Worm (Caenorhabditis elegans) whole organism, late embryonic: ENCODE data around the gene ugt-66.

Experiments used
- F13H6.1 ChIP-seq: sonication (generic microtip); optimal IDR thresholded peaks from 2 replicates; lab custom pipeline; 2016; ENCODE audit warnings: missing genetic modification characterization, missing compliant biosample characterization
- K09A11.1 ChIP-seq: sonication (generic microtip); optimal IDR thresholded peaks from 2 replicates; lab custom pipeline; 2017; ENCODE audit warnings: antibody characterized with exemption, mild to moderate bottlenecking, missing genetic modification characterization, missing compliant biosample characterization; ENCODE audit not compliant: insufficient read depth
- ceh-19 ChIP-seq: fragments of 200-800 bp; sonication (Bioruptor generic); optimal IDR thresholded peaks from 2 replicates; lab custom pipeline; 2018; ENCODE audit warnings: mild to moderate bottlenecking, missing genetic modification characterization, missing compliant biosample characterization
- ceh-48 ChIP-seq: sonication (generic microtip); optimal IDR thresholded peaks from 2 replicates; lab custom pipeline; 2016; ENCODE audit warnings: missing genetic modification characterization, inconsistent platforms, missing compliant biosample characterization
- ceh-9 ChIP-seq: sonication (generic microtip); optimal IDR thresholded peaks from 2 replicates; lab custom pipeline; 2016; ENCODE audit warnings: mild to moderate bottlenecking, missing genetic modification characterization, inconsistent platforms, missing compliant biosample characterization
- elt-2 ChIP-seq: sonication (generic microtip); optimal IDR thresholded peaks from 2 replicates; lab custom pipeline; 2016; ENCODE audit warnings: missing genetic modification reagents, missing genetic modification characterization, missing compliant biosample characterization
- elt-4 ChIP-seq: sonication (generic microtip); optimal IDR thresholded peaks from 2 replicates; lab custom pipeline; 2016; ENCODE audit warnings: missing genetic modification characterization, missing compliant biosample characterization
- fax-1 ChIP-seq: sonication (generic microtip); optimal IDR thresholded peaks from 2 replicates; lab custom pipeline; 2016; ENCODE audit warnings: missing genotype, missing genetic modification characterization, missing compliant biosample characterization
- hlh-30 ChIP-seq: sonication (generic microtip); optimal IDR thresholded peaks from 2 replicates; lab custom pipeline; 2017; ENCODE audit warnings: antibody characterized with exemption, missing genetic modification characterization, missing compliant biosample characterization; ENCODE audit not compliant: insufficient read depth
- nhr-11 ChIP-seq: fragments of 150-350 bp; optimal IDR thresholded peaks from 2 replicates; lab custom pipeline; 2014; ENCODE audit warnings: missing biosample characterization, missing genetic modification characterization
- tbx-2 ChIP-seq: sonication (generic microtip); optimal IDR thresholded peaks from 2 replicates; lab custom pipeline; 2016; ENCODE audit warnings: missing genetic modification characterization, missing compliant biosample characterization
- unc-86 ChIP-seq: sonication (generic microtip); optimal IDR thresholded peaks from 2 replicates; lab custom pipeline; 2016; ENCODE audit warnings: missing genetic modification characterization, missing compliant biosample characterization

- no peak for TF ChIP-seq ceh-48 (tag; lab: Kevin White, UChicago)
- TF ChIP-seq K09A11.1 (tag; lab: Kevin White, UChicago) = no peak
- TF ChIP-seq ceh-19 (GFP tag; lab: Kevin White, UChicago) = no peak
- no peak for TF ChIP-seq tbx-2 (tag; lab: Kevin White, UChicago)
- no peak for TF ChIP-seq nhr-11
- no peak for TF ChIP-seq elt-4 (tag; lab: Kevin White, UChicago)
- TF ChIP-seq hlh-30 = no peak
- TF ChIP-seq ceh-9 (tag; lab: Kevin White, UChicago) = no peak
- TF ChIP-seq F13H6.1 (tag; lab: Kevin White, UChicago) = no peak
- TF ChIP-seq elt-2 (tag; lab: Kevin White, UChicago) = no peak
- no peak for TF ChIP-seq fax-1 (tag; lab: Kevin White, UChicago)
- TF ChIP-seq unc-86 (tag; lab: Kevin White, UChicago) = no peak
Observed at ce11 chrIII:6145896-6146295, 48.5 kb downstream of the ugt-66 start, which contains the start of gene Y42G9A.3.
